Worm (Caenorhabditis elegans) whole organism, L3 larva: ENCODE measurements around the gene endu-2.

ENCODE experiments used
- ama-1 ChIP-seq: fragments of 150-350 bp; optimal IDR thresholded peaks from 2 replicates; lab custom pipeline; 2018
- ceh-16 ChIP-seq: sonication (generic microtip); optimal IDR thresholded peaks from 2 replicates; lab custom pipeline; 2017; ENCODE audit warnings: missing biosample characterization, missing genetic modification characterization
- ceh-28 ChIP-seq: fragments of 150-350 bp; optimal IDR thresholded peaks from 2 replicates; lab custom pipeline; 2014; ENCODE audit warnings: missing biosample characterization, missing genetic modification reagents, missing genetic modification characterization
- egl-5 ChIP-seq: fragments of 150-350 bp; optimal IDR thresholded peaks from 2 replicates; lab custom pipeline; 2017; ENCODE audit warnings: missing biosample characterization, missing genetic modification reagents, missing genetic modification characterization, inconsistent platforms
- elt-2 ChIP-seq: sonication (generic microtip); optimal IDR thresholded peaks from 2 replicates; lab custom pipeline; 2016; ENCODE audit warnings: missing genetic modification reagents, mild to moderate bottlenecking, missing genetic modification characterization, missing compliant biosample characterization
- eor-1 ChIP-seq, 2 experiments: fragments of 150-350 bp; optimal IDR thresholded peaks; 2 replicates each; lab custom pipeline; 2014 to 2018; ENCODE audit warnings: missing biosample characterization in 2 of 2, missing genetic modification characterization in 2 of 2
- fkh-10 ChIP-seq: sonication (generic microtip); optimal IDR thresholded peaks from 2 replicates; lab custom pipeline; 2017; ENCODE audit warnings: missing biosample characterization, missing genetic modification reagents, missing genetic modification characterization
- fkh-2 ChIP-seq: fragments of 150-350 bp; optimal IDR thresholded peaks from 2 replicates; lab custom pipeline; 2014; ENCODE audit warnings: missing biosample characterization, missing genetic modification reagents, missing genetic modification characterization
- fos-1 ChIP-seq: fragments of 150-350 bp; optimal IDR thresholded peaks from 2 replicates; lab custom pipeline; 2014; ENCODE audit warnings: missing biosample characterization, missing genetic modification characterization
- jun-1 ChIP-seq: fragments of 150-350 bp; optimal IDR thresholded peaks from 2 replicates; lab custom pipeline; 2014; ENCODE audit warnings: missing biosample characterization, missing genetic modification reagents, missing genetic modification characterization
- lin-39 ChIP-seq: fragments of 150-350 bp; optimal IDR thresholded peaks from 2 replicates; lab custom pipeline; 2018; ENCODE audit warnings: missing biosample characterization, missing genetic modification reagents, missing genetic modification characterization
- lsy-12 ChIP-seq: sonication (generic microtip); optimal IDR thresholded peaks from 2 replicates; lab custom pipeline; 2016; ENCODE audit warnings: mild to moderate bottlenecking, missing genetic modification characterization, missing compliant biosample characterization
- mdl-1 ChIP-seq: fragments of 150-350 bp; optimal IDR thresholded peaks from 2 replicates; lab custom pipeline; 2014; ENCODE audit warnings: missing biosample characterization, missing genetic modification characterization
- nfya-1 ChIP-seq: sonication (generic microtip); optimal IDR thresholded peaks from 2 replicates; lab custom pipeline; 2017; ENCODE audit warnings: missing genetic modification characterization, mild to moderate bottlenecking, missing compliant biosample characterization, antibody characterized with exemption, moderate library complexity; ENCODE audit not compliant: insufficient read depth
- nhr-11 ChIP-seq: fragments of 150-350 bp; optimal IDR thresholded peaks from 2 replicates; lab custom pipeline; 2014; ENCODE audit warnings: missing biosample characterization, missing genetic modification characterization
- nhr-23 ChIP-seq: fragments of 150-350 bp; optimal IDR thresholded peaks from 2 replicates; lab custom pipeline; 2014; ENCODE audit warnings: missing biosample characterization, missing genetic modification reagents, missing genetic modification characterization
- nhr-25 ChIP-seq: sonication (generic microtip); optimal IDR thresholded peaks from 2 replicates; lab custom pipeline; 2017; ENCODE audit warnings: missing biosample characterization, missing genetic modification characterization
- nhr-43 ChIP-seq: sonication (generic microtip); optimal IDR thresholded peaks from 2 replicates; lab custom pipeline; 2016; ENCODE audit warnings: mild to moderate bottlenecking, missing genetic modification characterization, missing compliant biosample characterization; ENCODE audit not compliant: poor library complexity, severe bottlenecking
- nhr-67 ChIP-seq: fragments of 150-350 bp; optimal IDR thresholded peaks from 2 replicates; lab custom pipeline; 2014; ENCODE audit warnings: missing biosample characterization, missing genetic modification characterization
- nhr-76 ChIP-seq: fragments of 150-350 bp; sonication (generic microtip); optimal IDR thresholded peaks from 5 replicates; lab custom pipeline; 2014; ENCODE audit warnings: missing biosample characterization, missing genetic modification characterization
- nhr-77 ChIP-seq: fragments of 150-350 bp; optimal IDR thresholded peaks from 2 replicates; lab custom pipeline; 2014; ENCODE audit warnings: missing biosample characterization, missing genetic modification characterization
- pha-4 ChIP-seq: fragments of 150-350 bp; optimal IDR thresholded peaks from 2 replicates; lab custom pipeline; 2014; ENCODE audit warnings: missing biosample characterization, missing genetic modification reagents, missing genetic modification characterization
- skn-1 ChIP-seq: fragments of 150-350 bp; optimal IDR thresholded peaks from 2 replicates; lab custom pipeline; 2014; ENCODE audit warnings: missing biosample characterization, missing genetic modification characterization
- tbx-2 ChIP-seq: sonication (generic microtip); optimal IDR thresholded peaks from 2 replicates; lab custom pipeline; 2016; ENCODE audit warnings: mild to moderate bottlenecking, missing genetic modification characterization, missing compliant biosample characterization
- unc-39 ChIP-seq: sonication (generic microtip); optimal IDR thresholded peaks from 4 replicates; lab custom pipeline; 2017; ENCODE audit warnings: missing biosample characterization, missing genetic modification characterization
- zag-1 ChIP-seq: fragments of 150-350 bp; optimal IDR thresholded peaks from 2 replicates; lab custom pipeline; 2014; ENCODE audit warnings: missing biosample characterization, missing genetic modification characterization
- ztf-11 ChIP-seq: fragments of 150-350 bp; optimal IDR thresholded peaks from 2 replicates; lab custom pipeline; 2014; ENCODE audit warnings: missing biosample characterization, missing genetic modification characterization
- ztf-4 ChIP-seq: fragments of 150-350 bp; optimal IDR thresholded peaks from 2 replicates; lab custom pipeline; 2014; ENCODE audit warnings: missing biosample characterization, missing genetic modification characterization

Gene endu-2

ce11 chrX:8294586-8294985 lies 52.5 kb downstream of the endu-2 start, which contains the start of gene R09F10.3:
Gene R09F10.3, plus strand, starts transcription at chrX:8294625.
- no peak for TF ChIP-seq eor-1 (tag; optimal IDR thresholded peaks at IDR 0.05; lab: Kevin White, UChicago)
- TF ChIP-seq zag-1 = no peak
- no peak for TF ChIP-seq ztf-11 (tag; lab: Kevin White, UChicago)
- no peak for TF ChIP-seq fkh-10
- TF ChIP-seq nhr-67 (tag; lab: Kevin White, UChicago) = no peak
- no peak for TF ChIP-seq fos-1 (tag; lab: Kevin White, UChicago)
- no peak for TF ChIP-seq mdl-1 (tag; lab: Kevin White, UChicago)
- TF ChIP-seq jun-1 (tag; lab: Kevin White, UChicago) = no peak
- no peak for TF ChIP-seq nhr-11 (tag; lab: Kevin White, UChicago)
- TF ChIP-seq unc-39 = no peak
- TF ChIP-seq nfya-1 (tag; lab: Kevin White, UChicago) = no peak
- TF ChIP-seq pha-4 (tag; lab: Kevin White, UChicago) = no peak
- TF ChIP-seq lsy-12 (tag; lab: Kevin White, UChicago) = no peak
- no peak for TF ChIP-seq egl-5
- no peak for TF ChIP-seq nhr-23 (tag; lab: Kevin White, UChicago)
- no peak for TF ChIP-seq nhr-77 (tag; lab: Kevin White, UChicago)
- TF ChIP-seq, all 47 proteins: peak for 0

ce11 chrX:8297333-8297732 lies 55.2 kb downstream of the endu-2 start:
- TF ChIP-seq nhr-43 (no peak), eor-1 (tag; optimal IDR thresholded peaks at IDR 0.05; lab: Kevin White, UChicago) (no peak), skn-1 (tag; lab: Kevin White, UChicago) (no peak), nhr-76 (no peak), tbx-2 (no peak), ztf-11 (tag; lab: Kevin White, UChicago) (no peak), mdl-1 (tag; lab: Kevin White, UChicago) (no peak), nhr-25 (no peak), ama-1 (lab: Kevin White, UChicago) (no peak), fkh-10 (no peak), ceh-16 (no peak), nhr-77 (tag; lab: Kevin White, UChicago) (no peak), pha-4 (tag; lab: Kevin White, UChicago) (no peak), fkh-2 (tag; lab: Kevin White, UChicago) (no peak), ztf-4 (no peak), unc-39 (no peak), elt-2 (no peak), lin-39 (no peak), ceh-28 (tag; lab: Kevin White, UChicago) (no peak)
